Fruit fly (Drosophila melanogaster): ENCODE measurements around the gene prd.

Gene prd

DNA sequence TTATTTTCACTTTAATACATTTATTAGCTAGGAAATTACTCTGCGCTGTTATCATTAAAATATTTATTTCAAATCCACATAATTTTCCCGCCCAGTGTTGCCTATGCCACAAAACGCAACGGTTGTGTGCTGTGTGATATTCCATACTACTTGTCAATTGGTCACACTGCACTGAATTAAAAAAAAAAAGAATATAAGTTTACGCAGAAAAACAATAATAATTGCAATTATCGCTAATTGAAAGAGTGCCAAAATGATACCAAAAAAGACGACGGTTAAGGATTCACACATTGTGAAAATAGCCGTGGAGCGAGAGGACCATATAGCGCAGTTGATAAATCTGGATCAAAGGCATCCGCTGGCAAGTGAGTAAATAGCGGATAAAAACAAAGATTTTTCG, 12.1 kb upstream of the prd start, which contains the start of gene Ced-12:
Gene Ced-12, plus strand, starts transcription at position 141 of the 400 bp plus-strand sequence.
- no peak for TF ChIP-seq insv (optimal IDR thresholded peaks at IDR 0.05)

DNA sequence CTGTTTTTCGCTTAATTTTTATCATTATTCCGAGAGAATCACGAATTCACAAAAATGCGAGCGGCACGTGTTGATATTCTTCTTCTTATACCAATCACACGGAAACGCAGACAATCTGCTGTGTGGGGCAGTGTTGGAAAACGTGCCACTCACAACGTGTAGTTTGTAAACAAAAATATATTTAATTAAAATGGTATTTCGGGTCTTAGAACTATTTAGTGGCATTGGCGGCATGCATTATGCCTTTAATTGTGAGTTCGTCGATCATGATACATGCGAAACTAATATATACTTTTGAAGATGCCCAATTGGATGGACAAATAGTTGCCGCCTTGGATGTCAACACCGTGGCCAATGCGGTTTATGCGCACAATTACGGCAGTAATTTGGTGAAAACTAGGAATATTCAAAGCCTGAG, 10.8 kb upstream of the prd start, which contains the start of the genes CG6712 and Mt2:
Gene CG6712, minus strand, starts transcription at position 116 of the 418 bp plus-strand sequence.
Gene Mt2, plus strand, starts transcription at position 130 of the 418 bp plus-strand sequence.
- TF ChIP-seq Sin3A (optimal IDR thresholded peaks at IDR 0.05), result no peak
- TF ChIP-seq ttk (optimal IDR thresholded peaks at IDR 0.05), result no peak
- no peak for TF ChIP-seq h (optimal IDR thresholded peaks at IDR 0.05)
- TF ChIP-seq psq (optimal IDR thresholded peaks at IDR 0.05), result no peak
- TF ChIP-seq Myc (optimal IDR thresholded peaks at IDR 0.05), result no peak
- no peak for TF ChIP-seq insv (optimal IDR thresholded peaks at IDR 0.05)

DNA sequence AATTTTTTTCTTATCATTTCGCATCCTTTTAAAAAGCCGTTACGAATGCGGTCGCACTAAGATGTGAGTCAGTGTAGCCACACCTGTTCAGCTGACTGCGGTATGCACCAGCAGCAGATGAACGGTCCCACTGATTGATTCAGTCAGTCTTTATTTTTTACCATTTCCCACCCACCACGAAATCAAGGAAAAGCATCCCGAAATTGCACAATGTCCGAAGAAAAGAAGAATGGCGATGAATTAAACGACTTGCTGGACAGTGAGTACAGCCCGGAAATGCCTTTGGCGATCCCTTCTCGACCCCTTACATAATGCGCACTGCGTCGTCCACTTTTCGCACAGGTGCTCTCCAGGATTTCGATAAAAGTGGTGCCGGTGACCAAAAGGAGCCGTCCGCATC, 8.0 kb upstream of the prd start:
- TF ChIP-seq Sin3A (optimal IDR thresholded peaks at IDR 0.05) (no peak), Myc (optimal IDR thresholded peaks at IDR 0.05) (no peak), h (optimal IDR thresholded peaks at IDR 0.05) (no peak)

DNA sequence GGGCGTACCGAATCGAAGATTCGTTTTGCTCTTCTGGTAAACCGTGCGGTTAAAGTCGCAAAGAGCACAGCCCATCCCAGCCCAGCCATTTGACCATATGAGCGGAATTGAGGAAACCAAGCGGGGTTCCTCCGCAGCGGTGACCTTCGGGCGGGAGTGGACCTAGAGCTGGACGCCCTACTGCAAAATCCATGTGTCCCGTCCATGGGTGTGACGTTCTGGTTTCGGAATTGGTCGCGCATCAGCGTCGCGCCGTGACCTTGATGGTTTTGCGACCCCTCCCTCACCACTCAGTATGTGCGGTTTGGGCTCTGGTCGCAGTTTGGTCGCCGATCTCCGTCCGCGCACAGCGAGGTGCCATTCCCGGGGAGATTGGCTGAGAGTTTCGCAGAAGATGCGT, 7.1 kb upstream of the prd start:
- TF ChIP-seq ttk (optimal IDR thresholded peaks at IDR 0.05), result no peak
- no peak for TF ChIP-seq Sin3A (optimal IDR thresholded peaks at IDR 0.05)
- TF ChIP-seq Myc (optimal IDR thresholded peaks at IDR 0.05), result no peak
- TF ChIP-seq insv (optimal IDR thresholded peaks at IDR 0.05), result no peak
- no peak for TF ChIP-seq h (optimal IDR thresholded peaks at IDR 0.05)
- TF ChIP-seq psq (optimal IDR thresholded peaks at IDR 0.05), result no peak

DNA sequence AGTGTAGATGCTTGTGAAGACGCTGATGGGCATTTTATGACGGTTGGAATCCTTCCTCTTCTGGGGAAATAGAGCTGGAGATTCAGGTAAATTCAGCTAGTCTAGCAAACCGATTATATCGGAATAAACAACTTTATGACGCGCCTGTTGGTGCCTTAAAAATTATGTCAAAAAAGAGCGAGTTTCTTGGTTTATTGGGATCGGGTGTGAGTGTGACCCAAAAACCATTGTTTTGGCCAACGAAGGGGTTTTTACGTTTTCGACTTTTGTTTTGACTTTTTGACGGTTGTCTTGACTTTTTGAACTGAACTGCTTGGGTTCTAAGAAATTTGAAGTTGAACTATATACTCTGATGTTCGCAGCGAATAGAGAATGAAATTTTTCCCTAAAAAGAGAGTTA, 6.4 kb upstream of the prd start:
- TF ChIP-seq h (optimal IDR thresholded peaks at IDR 0.05), result no peak
- no peak for TF ChIP-seq insv (optimal IDR thresholded peaks at IDR 0.05)
- no peak for TF ChIP-seq Sin3A (optimal IDR thresholded peaks at IDR 0.05)

DNA sequence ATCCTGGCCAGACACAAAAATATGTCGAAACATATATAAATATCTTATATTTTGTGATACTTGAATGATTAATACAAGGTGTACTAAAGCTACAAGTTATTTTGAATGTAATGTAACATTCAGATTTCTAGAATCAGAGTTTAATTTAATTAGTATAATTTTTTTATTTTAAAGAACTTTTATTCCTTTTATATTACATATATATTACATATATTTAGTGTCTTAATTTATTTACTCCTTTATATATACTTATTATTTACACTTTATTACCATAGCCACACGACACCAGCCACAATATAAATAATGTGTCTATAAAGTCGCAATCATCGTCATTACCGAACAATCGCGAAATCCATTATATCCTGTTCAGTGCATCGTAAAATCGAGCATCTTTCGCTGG, 5.9 kb upstream of the prd start, which contains the start of gene Pex19:
Gene Pex19, plus strand, starts transcription at position 301 of the 400 bp plus-strand sequence.
- no peak for TF ChIP-seq Sin3A (optimal IDR thresholded peaks at IDR 0.05)
- TF ChIP-seq Myc (optimal IDR thresholded peaks at IDR 0.05), result no peak
- no peak for TF ChIP-seq psq (optimal IDR thresholded peaks at IDR 0.05)
- no peak for TF ChIP-seq insv (optimal IDR thresholded peaks at IDR 0.05)
- no peak for TF ChIP-seq h (optimal IDR thresholded peaks at IDR 0.05)
- TF ChIP-seq ttk (optimal IDR thresholded peaks at IDR 0.05), result no peak

DNA sequence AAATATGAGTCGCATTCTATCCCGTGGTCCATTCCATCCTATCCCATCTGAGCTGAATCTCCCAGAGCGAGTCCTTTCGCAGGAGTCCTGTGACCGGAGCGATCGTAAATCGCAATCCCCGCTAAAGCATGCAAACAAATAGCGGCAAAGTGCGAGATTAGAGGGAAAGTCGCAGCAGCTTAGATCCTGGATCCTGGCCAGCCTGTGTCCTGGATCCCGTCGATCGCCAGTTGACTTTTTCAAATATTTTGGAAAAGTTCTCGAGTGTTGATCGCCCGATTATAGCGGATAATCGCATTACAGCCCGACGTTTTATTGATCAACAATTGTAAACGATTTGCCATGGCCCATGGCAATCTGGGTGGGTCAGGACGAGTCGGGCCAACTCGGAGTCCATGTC, 3.5 kb upstream of the prd start:
- no peak for TF ChIP-seq Myc (optimal IDR thresholded peaks at IDR 0.05)
- TF ChIP-seq psq (optimal IDR thresholded peaks at IDR 0.05), result no peak
- TF ChIP-seq insv (optimal IDR thresholded peaks at IDR 0.05), result no peak
- no peak for TF ChIP-seq ttk (optimal IDR thresholded peaks at IDR 0.05)
- no peak for TF ChIP-seq h (optimal IDR thresholded peaks at IDR 0.05)
- TF ChIP-seq Sin3A (optimal IDR thresholded peaks at IDR 0.05), result no peak

DNA sequence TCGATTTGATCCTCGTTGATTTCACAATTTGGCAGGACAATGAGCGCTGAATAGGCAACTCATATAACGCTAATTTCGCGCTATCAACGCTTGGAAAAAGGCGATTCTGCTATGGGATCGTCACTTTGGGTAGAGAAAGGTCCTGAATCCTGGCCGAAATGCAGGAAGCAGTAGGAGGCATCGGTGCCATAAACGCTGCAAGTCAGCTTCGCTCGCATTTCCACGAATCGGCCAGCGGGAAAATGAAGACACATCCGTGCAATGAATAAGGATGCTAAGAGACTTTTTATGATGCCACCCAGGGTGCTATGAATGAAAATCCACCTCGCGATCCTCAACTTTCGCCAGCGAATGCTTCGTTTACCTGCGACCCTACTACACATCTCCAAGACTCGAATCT, 1.8 kb upstream of the prd start:
- TF ChIP-seq Myc (optimal IDR thresholded peaks at IDR 0.05) (no peak), Sin3A (optimal IDR thresholded peaks at IDR 0.05) (no peak), psq (optimal IDR thresholded peaks at IDR 0.05) (no peak), h (optimal IDR thresholded peaks at IDR 0.05) (no peak), insv (optimal IDR thresholded peaks at IDR 0.05) (no peak), ttk (optimal IDR thresholded peaks at IDR 0.05) (no peak)

DNA sequence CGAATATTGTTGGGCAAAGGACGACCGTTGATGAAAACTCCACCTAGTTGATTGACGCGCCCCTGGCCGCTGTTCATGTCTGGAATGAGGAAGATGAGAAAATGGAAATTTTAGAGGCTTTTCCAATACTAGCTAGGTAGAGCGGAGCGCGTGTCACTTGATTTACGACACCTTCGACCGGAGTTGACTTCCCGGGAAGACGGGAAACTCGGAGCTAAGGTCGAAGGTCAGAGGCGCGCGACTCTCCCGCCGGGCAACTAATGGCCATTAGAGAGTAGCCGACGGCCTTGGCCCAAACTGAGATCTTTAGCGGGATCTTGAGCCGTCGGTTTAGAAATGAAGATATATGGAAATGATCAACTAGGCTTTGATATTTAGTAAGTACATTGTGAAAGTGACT, 617 bp downstream of the prd start:
- TF ChIP-seq h (optimal IDR thresholded peaks at IDR 0.05), result no peak
- TF ChIP-seq insv (optimal IDR thresholded peaks at IDR 0.05), result no peak
- TF ChIP-seq Myc (optimal IDR thresholded peaks at IDR 0.05), result no peak
- no peak for TF ChIP-seq psq (optimal IDR thresholded peaks at IDR 0.05)
- no peak for TF ChIP-seq ttk (optimal IDR thresholded peaks at IDR 0.05)
- no peak for TF ChIP-seq Sin3A (optimal IDR thresholded peaks at IDR 0.05)

DNA sequence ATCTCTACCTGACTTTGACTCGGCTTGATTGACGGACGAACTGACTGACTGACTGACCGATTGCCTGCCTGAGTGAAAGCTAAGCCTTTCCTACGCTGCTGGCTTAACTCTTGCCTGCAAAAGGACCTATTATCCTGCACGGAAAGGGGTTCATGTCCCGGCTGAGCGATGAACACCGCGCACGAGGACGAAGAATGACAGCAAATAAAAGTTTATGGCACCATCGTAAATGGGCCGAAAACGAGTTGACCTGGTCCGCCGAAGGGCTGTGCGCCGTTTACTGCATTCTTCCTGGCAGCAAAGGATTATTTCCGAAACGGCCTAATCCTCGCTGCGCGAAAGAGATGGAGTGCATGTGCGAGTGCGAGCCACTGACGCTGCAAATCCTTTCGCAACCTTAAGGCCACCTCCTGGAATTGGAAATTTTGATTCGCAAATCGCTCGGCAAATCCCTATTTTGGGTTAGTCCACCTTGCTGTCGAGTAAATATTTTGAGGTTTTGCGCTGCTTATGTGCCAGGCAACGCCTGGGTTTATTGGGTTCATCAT, 4.4 kb downstream of the prd start:
- no peak for TF ChIP-seq h (optimal IDR thresholded peaks at IDR 0.05)

DNA sequence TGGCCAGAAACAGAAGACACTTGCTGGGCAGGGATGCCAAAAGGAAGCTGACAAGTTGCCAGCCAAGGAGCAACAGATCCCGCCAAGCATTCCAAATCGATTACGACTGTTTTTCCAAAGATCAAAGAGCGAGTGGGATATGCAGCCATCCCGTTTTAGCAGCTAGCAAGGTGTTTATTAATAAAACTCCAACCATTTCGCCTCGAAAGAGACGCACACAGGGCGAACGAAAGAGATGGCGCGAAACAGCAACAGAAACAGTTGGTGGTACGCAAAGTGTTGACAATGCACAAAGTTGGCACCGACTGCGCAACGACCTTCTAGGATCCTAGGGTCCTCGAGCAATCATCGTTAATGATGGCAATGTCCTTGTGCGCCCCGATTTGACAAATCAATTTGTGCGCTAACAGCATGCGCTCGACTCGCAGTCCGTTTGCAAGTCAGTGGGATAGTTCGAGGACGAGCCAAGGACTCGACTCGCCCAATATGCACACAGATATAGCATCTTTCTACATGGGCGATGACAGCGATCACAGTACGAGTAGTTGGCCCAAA, 5.7 kb downstream of the prd start:
- TF ChIP-seq h (optimal IDR thresholded peaks at IDR 0.05) (no peak), insv (optimal IDR thresholded peaks at IDR 0.05) (no peak), ttk (optimal IDR thresholded peaks at IDR 0.05) (no peak), Myc (optimal IDR thresholded peaks at IDR 0.05) (no peak), psq (optimal IDR thresholded peaks at IDR 0.05) (no peak), Sin3A (optimal IDR thresholded peaks at IDR 0.05) (no peak)

DNA sequence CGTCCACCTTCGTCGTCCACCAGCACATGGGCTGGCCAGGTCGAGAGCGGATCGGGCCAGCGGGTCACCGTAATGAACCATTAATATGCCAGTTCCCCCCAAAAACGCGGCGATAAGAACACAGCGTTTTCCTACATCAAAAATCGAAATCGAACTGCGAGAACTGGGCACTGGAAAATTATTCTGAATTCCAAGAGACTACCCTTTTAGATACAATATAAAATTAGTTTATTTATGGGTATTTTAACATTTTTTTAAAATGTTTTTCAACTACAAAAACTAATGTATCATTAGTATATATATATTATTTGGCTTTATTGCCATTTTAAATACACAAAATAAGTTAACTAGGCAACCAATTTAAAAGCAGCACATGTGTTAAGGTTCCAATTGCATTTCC, 6.9 kb downstream of the prd start:
- no peak for TF ChIP-seq psq (optimal IDR thresholded peaks at IDR 0.05)
- no peak for TF ChIP-seq Sin3A (optimal IDR thresholded peaks at IDR 0.05)
- TF ChIP-seq Myc (optimal IDR thresholded peaks at IDR 0.05), result no peak
- TF ChIP-seq insv (optimal IDR thresholded peaks at IDR 0.05), result no peak
- TF ChIP-seq h (optimal IDR thresholded peaks at IDR 0.05), result no peak
- no peak for TF ChIP-seq ttk (optimal IDR thresholded peaks at IDR 0.05)

DNA sequence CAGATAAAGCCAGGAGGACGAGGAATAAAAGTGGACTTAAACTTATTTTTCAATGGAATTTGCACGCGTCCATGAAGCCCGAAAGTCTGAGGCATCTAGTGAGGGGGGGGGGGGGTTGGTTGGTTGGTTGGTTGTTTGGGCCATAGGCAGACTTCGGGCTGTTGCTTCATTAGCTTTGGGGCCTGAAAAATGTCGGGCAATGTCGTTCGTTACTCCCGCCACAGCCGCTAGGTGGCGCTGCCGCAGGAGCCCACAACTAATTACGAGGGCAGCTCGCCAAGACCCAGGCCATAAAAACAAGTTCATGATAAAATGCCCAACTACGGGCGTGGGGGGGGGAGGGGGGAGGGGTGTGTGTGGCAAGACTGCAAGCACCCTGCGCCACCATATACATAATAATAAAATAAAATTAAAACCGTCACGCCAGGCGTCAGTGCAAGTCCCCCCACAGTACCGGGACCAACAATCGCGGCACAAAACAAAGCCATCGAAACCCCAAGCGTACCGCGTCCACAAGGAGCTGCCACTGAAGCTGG, 7.4 kb downstream of the prd start:
- TF ChIP-seq Myc (optimal IDR thresholded peaks at IDR 0.05), result no peak
- TF ChIP-seq ttk (optimal IDR thresholded peaks at IDR 0.05), result no peak
- TF ChIP-seq h (optimal IDR thresholded peaks at IDR 0.05), result no peak
- no peak for TF ChIP-seq insv (optimal IDR thresholded peaks at IDR 0.05)
- TF ChIP-seq Sin3A (optimal IDR thresholded peaks at IDR 0.05), result no peak
- no peak for TF ChIP-seq psq (optimal IDR thresholded peaks at IDR 0.05)

Measured in Kc167 (cell line).